Worm (Caenorhabditis elegans): ENCODE data around the gene mtp-18.

DNA sequence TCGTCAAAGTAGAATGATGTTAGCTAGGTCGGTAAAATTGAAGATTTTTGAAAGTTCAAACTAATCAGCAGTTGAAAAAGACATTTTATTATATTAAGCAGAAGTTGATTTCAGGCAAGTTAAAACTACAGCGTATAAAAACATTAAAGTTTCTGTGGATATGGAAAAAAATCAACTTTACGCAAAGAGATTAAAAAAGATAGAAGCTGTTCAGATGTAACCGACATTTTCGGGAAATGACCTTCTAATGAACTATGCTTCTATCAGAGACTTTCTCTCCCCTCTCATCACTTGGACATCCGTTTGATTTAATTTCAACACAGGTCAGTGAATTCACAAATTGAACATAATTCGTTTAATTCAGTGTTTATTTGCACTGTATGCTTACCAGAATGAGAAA lies 25.9 kb downstream of the mtp-18 start, which contains the start of gene T13C5.7:
- TF ChIP-seq dao-5 (tag; optimal IDR thresholded peaks at IDR 0.05) (no peak), him-1 (tag; optimal IDR thresholded peaks at IDR 0.05) (no peak)

All from whole organism, L4/young adult.